Worm (Caenorhabditis elegans): ENCODE data around the gene C35A5.5.

DNA sequence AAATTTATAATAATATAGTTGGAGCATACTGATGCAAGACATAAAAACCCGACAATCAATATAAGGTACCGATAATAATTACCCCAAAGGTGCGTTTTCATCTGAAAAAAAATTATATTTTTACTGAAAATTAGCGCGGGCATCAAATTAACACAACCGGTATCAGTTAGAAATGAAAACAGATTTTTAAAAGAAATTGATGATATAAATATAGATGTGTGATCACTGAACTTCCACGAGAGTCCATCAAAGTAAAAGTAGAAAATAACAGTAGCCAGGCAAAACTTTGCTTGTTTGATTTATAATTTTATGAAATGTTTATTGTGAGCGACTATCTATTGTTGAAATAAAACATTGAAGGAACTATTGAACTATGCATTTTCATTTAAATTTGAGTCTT, 4.4 kb upstream of the C35A5.5 start, which contains the start of gene C35A5.3:
- TF ChIP-seq flt-1 (GFP tag; IDR thresholded peaks at IDR 0.05), result no peak
- TF ChIP-seq ref-1 (GFP tag; conservative IDR thresholded peaks at IDR 0.05), result no peak
- TF ChIP-seq med-1 (GFP tag; optimal IDR thresholded peaks at IDR 0.05; ENCODE audit: insufficient read depth), result no peak
- no peak for TF ChIP-seq tab-1 (GFP tag; IDR thresholded peaks at IDR 0.05)
- no peak for TF ChIP-seq ztf-29 (GFP tag; IDR thresholded peaks at IDR 0.05)
- TF ChIP-seq ztf-23 (GFP tag; IDR thresholded peaks at IDR 0.05), result no peak
- no peak for TF ChIP-seq klf-2 (GFP tag; conservative IDR thresholded peaks at IDR 0.05)
- TF ChIP-seq cog-1 (tag; optimal IDR thresholded peaks at IDR 0.05), result no peak
- TF ChIP-seq T22C8.4 (GFP tag; IDR thresholded peaks at IDR 0.05), result no peak
